Fruit fly (Drosophila melanogaster): ENCODE results near the gene Atg4a.

Gene Atg4a

DNA sequence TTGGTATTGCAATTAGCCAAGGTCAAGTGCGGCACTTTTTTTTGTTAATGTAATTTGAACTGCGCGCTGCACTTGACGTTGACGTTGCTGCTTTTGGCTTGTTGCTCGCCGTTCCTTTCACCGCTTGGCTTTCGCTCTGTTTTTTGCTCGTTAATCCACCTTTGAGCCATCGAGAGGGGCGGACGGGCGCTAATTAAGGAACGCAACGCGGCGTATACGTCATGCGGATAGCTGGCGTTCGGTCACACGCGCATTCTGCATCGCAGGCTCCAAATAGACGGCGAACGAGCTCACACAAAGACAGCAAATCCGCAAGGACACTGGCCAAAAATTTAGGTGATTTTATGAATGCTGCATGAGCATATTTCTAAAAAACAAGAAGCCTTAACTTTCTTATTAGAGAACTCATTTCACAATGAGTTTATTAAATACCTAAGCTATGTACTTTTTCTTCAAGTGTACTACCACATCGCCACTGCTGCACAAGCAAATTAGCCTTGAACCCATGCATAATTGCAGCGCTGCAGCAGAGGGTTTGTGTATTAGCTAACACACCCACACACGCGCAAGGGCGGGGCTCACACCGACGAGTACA, 5.7 kb downstream of the Atg4a start (continued):
- TF ChIP-seq pdm3 (GFP tag; optimal IDR thresholded peaks at IDR 0.05) (no peak), ss (GFP tag; optimal IDR thresholded peaks at IDR 0.05) (no peak), Eip78C (GFP tag) (no peak), Sox102F (GFP tag; optimal IDR thresholded peaks at IDR 0.05) (no peak), Eip93F (GFP tag; optimal IDR thresholded peaks at IDR 0.05) (no peak), CG10669 (GFP tag; optimal IDR thresholded peaks at IDR 0.05) (peak; percentile 36), CG4318 (GFP tag; optimal IDR thresholded peaks at IDR 0.05) (no peak), CG6808 (GFP tag; optimal IDR thresholded peaks at IDR 0.05) (no peak), Sox15 (GFP tag; optimal IDR thresholded peaks at IDR 0.05) (no peak), CG8119 (GFP tag; IDR thresholded peaks at IDR 0.05) (peak; percentile 43; the same call in 1 of the 3 replicates), CG1621 (tag; optimal IDR thresholded peaks at IDR 0.05) (no peak), esn (GFP tag; optimal IDR thresholded peaks at IDR 0.05) (no peak), spab (GFP tag; optimal IDR thresholded peaks at IDR 0.05) (peak; percentile 2), svp (GFP tag) (peak; percentile 66), CG10631 (GFP tag; optimal IDR thresholded peaks at IDR 0.05) (no peak)

DNA sequence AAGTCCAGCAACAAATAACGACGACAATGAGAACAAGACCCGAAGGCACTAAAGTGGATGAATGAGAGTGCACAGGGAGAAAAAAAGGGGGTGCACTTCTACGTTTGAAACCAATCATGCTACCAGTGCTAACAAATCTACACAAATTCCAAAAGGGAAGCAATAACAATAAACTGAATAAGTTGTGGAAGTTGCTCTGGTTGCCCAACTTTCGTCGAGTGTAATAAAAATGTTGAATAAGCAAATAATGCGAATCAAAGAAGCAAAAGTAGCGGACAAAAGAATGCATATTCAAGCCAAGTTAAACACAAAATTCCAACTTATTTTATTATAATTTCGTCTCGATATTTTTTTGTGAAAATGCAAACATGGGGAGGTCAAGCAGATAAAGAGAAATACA, 11.0 kb downstream of the Atg4a start:
- TF ChIP-seq Eip93F (GFP tag; optimal IDR thresholded peaks at IDR 0.05) = no peak
- peak; percentile 9 for TF ChIP-seq CG32006 (GFP tag; optimal IDR thresholded peaks at IDR 0.05)
- 0 out of 3 replicates have a peak, but pooled peaks have one; percentile 31 for TF ChIP-seq CG6163 (GFP tag; IDR thresholded peaks at IDR 0.05)
- TF ChIP-seq Hr4 (GFP tag; optimal IDR thresholded peaks at IDR 0.05) = peak; percentile 11

dm6 chr2L:1094724-1095123, 14.0 kb downstream of the Atg4a start:
- no peak for TF ChIP-seq Eip93F (GFP tag; optimal IDR thresholded peaks at IDR 0.05)
- peak in 1 of 2 experiments; percentile 26 for TF ChIP-seq ss (GFP tag; optimal IDR thresholded peaks at IDR 0.05)
- no peak for TF ChIP-seq pdm3 (GFP tag; optimal IDR thresholded peaks at IDR 0.05)
- no peak for TF ChIP-seq CG11762 (GFP tag; optimal IDR thresholded peaks at IDR 0.05; ENCODE audit: insufficient read depth)
- TF ChIP-seq CG9139 (GFP tag; optimal IDR thresholded peaks at IDR 0.05) = no peak
- no peak for TF ChIP-seq dsx (GFP tag; optimal IDR thresholded peaks at IDR 0.05; ENCODE audit: poor library complexity, severe bottlenecking)
- no peak for TF ChIP-seq CG4318 (GFP tag; optimal IDR thresholded peaks at IDR 0.05)
- no peak for TF ChIP-seq Lpt (GFP tag; optimal IDR thresholded peaks at IDR 0.05)
- no peak for TF ChIP-seq fd85E (GFP tag; optimal IDR thresholded peaks at IDR 0.05)
- TF ChIP-seq eg (GFP tag; IDR thresholded peaks at IDR 0.05) = no peak
- TF ChIP-seq CG10631 (GFP tag; optimal IDR thresholded peaks at IDR 0.05) = no peak
- peak; percentile 6 for TF ChIP-seq Eip78C (GFP tag)
- TF ChIP-seq fkh (GFP tag; optimal IDR thresholded peaks at IDR 0.05) = peak; percentile 88
- TF ChIP-seq topi (GFP tag; optimal IDR thresholded peaks at IDR 0.05) = no peak
- no peak for TF ChIP-seq CG7368 (GFP tag; optimal IDR thresholded peaks at IDR 0.05)
- TF ChIP-seq CG6163 (GFP tag; IDR thresholded peaks at IDR 0.05) = no peak
- TF ChIP-seq svp (GFP tag) = peak; percentile 69

DNA sequence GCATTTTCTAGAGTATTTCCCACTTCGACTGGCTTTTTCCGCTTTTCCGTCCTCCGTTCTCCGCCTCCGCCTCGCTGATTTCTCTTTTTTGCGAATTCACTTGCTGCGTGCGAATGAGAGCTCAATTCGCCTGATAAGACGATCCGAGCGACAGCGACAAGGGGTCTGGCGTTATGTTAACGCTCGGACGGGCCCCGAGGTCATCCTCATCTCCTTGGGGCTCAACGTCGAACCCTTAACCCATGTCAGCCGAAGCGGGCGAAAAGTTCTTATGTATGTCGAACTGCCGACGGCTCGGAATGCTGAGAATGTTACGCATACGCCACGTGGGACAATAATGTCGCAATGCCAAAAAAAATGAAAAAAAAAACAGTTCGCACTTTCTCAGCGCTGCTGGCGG, 14.7 kb downstream of the Atg4a start:
- peak; percentile 97 for TF ChIP-seq svp (GFP tag)
- no peak for TF ChIP-seq esn (GFP tag; optimal IDR thresholded peaks at IDR 0.05)
- no peak for TF ChIP-seq Ets96B (tag; optimal IDR thresholded peaks at IDR 0.05)
- no peak for TF ChIP-seq OdsH (GFP tag; optimal IDR thresholded peaks at IDR 0.05)

DNA sequence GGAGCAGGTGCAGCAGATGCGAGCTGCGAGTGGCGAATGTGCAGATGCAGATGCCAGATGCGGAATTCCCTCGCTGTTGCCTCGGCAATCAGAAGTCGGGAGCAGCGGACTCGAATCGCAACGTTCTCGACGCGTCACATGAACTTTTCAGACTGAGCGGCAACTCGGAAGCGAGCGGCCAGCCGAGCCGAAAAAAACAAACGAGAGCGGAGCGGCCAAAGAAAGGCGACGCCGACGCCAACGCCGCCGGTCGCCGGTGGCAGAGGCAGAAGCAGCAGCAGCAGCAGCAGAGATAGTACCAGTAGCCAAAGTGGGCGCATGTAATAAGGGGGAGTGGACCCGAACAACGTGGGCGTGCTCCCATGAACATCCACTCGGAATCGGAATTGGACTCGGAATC, 21.6 kb downstream of the Atg4a start, which contains the start of gene CG4629:
Gene CG4629, minus strand, starts transcription at position 156 of the 400 bp plus-strand sequence.
- TF ChIP-seq CG16779 (tag; optimal IDR thresholded peaks at IDR 0.05) (peak; percentile 9), pdm3 (GFP tag; optimal IDR thresholded peaks at IDR 0.05) (no peak), Gug (GFP tag; IDR thresholded peaks at IDR 0.05) (no peak), Hr39 (GFP tag; optimal IDR thresholded peaks at IDR 0.05) (no peak), net (GFP tag; optimal IDR thresholded peaks at IDR 0.05) (peak; percentile 77), CG8632 (GFP tag; optimal IDR thresholded peaks at IDR 0.05) (no peak), CG8119 (GFP tag; IDR thresholded peaks at IDR 0.05) (peak; percentile 19; the same call in 1 of the 3 replicates), eg (GFP tag; IDR thresholded peaks at IDR 0.05) (peak; percentile 65), Ets21C (GFP tag; optimal IDR thresholded peaks at IDR 0.05) (no peak), svp (GFP tag) (peak; percentile 90), CG7368 (GFP tag; optimal IDR thresholded peaks at IDR 0.05) (no peak)

Data from whole organism, prepupa.